Fruit fly (Drosophila melanogaster): Measurements from ENCODE around the gene CG32204.

Gene CG32204

dm6 chr3L:18890283-18891175 lies 55.3 kb downstream of the CG32204 start, which contains the start of gene CG3961 (continued):
- TF ChIP-seq CG6854 (GFP tag; optimal IDR thresholded peaks at IDR 0.05) (peak; percentile 95), Hsf (GFP tag; optimal IDR thresholded peaks at IDR 0.05) (peak; percentile 96), CG12769 (tag; optimal IDR thresholded peaks at IDR 0.05) (peak; percentile 92), CG10274 (GFP tag; optimal IDR thresholded peaks at IDR 0.05) (peak; percentile 83), CG32532 (GFP tag; IDR thresholded peaks at IDR 0.05) (peak; percentile 79), CG10979 (tag; optimal IDR thresholded peaks at IDR 0.05) (peak; percentile 99), Asciz (GFP tag; optimal IDR thresholded peaks at IDR 0.05) (peak; percentile 98), CG17612 (GFP tag; IDR thresholded peaks at IDR 0.05) (no peak), CG13123 (GFP tag; optimal IDR thresholded peaks at IDR 0.05) (peak; percentile 93), CG10462 (GFP tag; optimal IDR thresholded peaks at IDR 0.05) (peak; percentile 97), Doc2 (GFP tag; IDR thresholded peaks at IDR 0.05) (no peak), hth (optimal IDR thresholded peaks at IDR 0.05) (no peak), CG33213 (GFP tag; optimal IDR thresholded peaks at IDR 0.05) (peak; percentile 55), run (tag; optimal IDR thresholded peaks at IDR 0.05) (peak; percentile 97), CG5245 (GFP tag; optimal IDR thresholded peaks at IDR 0.05) (peak; percentile 96), CG6813 (GFP tag; optimal IDR thresholded peaks at IDR 0.05) (peak; percentile 96), her (GFP tag; optimal IDR thresholded peaks at IDR 0.05) (peak; percentile 60), CG4328 (GFP tag; optimal IDR thresholded peaks at IDR 0.05) (peak; percentile 96), Kr (GFP tag; optimal IDR thresholded peaks at IDR 0.05) (peak; percentile 19), CG9437 (GFP tag; optimal IDR thresholded peaks at IDR 0.05) (peak; percentile 97), gce (GFP tag; IDR thresholded peaks at IDR 0.05) (peak; percentile 74; the same call in 1 of the 3 replicates), sna (GFP tag; IDR thresholded peaks at IDR 0.05; ENCODE audit: partially characterized antibody) (no peak; the same call in 1 of the 2 replicates), ftz-f1 (GFP tag; optimal IDR thresholded peaks at IDR 0.05) (no peak), Eip74EF (GFP tag; optimal IDR thresholded peaks at IDR 0.05) (peak in 1 of 2 experiments; percentile 99), hbn (GFP tag; IDR thresholded peaks at IDR 0.05; ENCODE audit: partially characterized antibody) (no peak), Hmr (GFP tag; optimal IDR thresholded peaks at IDR 0.05) (peak; percentile 98), Ptx1 (GFP tag; IDR thresholded peaks at IDR 0.05) (peak; percentile 96), dm (GFP tag; optimal IDR thresholded peaks at IDR 0.05) (peak; percentile 85), psq (GFP tag; optimal IDR thresholded peaks at IDR 0.05) (peak; percentile 89), eve (GFP tag; optimal IDR thresholded peaks at IDR 0.05) (peak; percentile 58 to 100), fd3F (GFP tag; optimal IDR thresholded peaks at IDR 0.05) (peak; percentile 93), da (GFP tag; optimal IDR thresholded peaks at IDR 0.05) (peak; percentile 53), CG8290 (GFP tag; optimal IDR thresholded peaks at IDR 0.05) (peak; percentile 97), CG8290 (tag; optimal IDR thresholded peaks at IDR 0.05) (peak; percentile 70 to 86), tin (GFP tag; optimal IDR thresholded peaks at IDR 0.05) (peak; percentile 96), CG17361 (GFP tag; IDR thresholded peaks at IDR 0.05) (peak; percentile 100), row (GFP tag; IDR thresholded peaks at IDR 0.05) (peak; percentile 94), CG32772 (GFP tag; IDR thresholded peaks at IDR 0.05) (peak; percentile 93), Gsc (GFP tag; IDR thresholded peaks at IDR 0.05) (no peak), Neu2 (GFP tag; optimal IDR thresholded peaks at IDR 0.05; ENCODE audit: borderline replicate concordance) (no peak), Pdp1 (GFP tag; optimal IDR thresholded peaks at IDR 0.05) (peak; percentile 88 to 89), CG3065 (GFP tag; optimal IDR thresholded peaks at IDR 0.05) (peak; percentile 94), tgo (GFP tag; IDR thresholded peaks at IDR 0.05) (peak; percentile 95), chinmo (GFP tag; IDR thresholded peaks at IDR 0.05; ENCODE audit: partially characterized antibody) (peak; percentile 82; the same call in 3 of the 4 replicates), CG11085 (GFP tag; IDR thresholded peaks at IDR 0.05) (peak; percentile 59), trh (GFP tag; optimal IDR thresholded peaks at IDR 0.05) (peak; percentile 92), CG7271 (tag; optimal IDR thresholded peaks at IDR 0.05) (peak; percentile 57), CG16779 (GFP tag; IDR thresholded peaks at IDR 0.05) (peak; percentile 61; the same call in 1 of the 2 replicates)

All from whole organism, embryonic.